Worm (Caenorhabditis elegans) whole organism, midembryonic: ENCODE measurements around the gene slcr-46.1.

Experiments
- klf-2 ChIP-seq: fragments of 200-800 bp; sonication (Bioruptor generic); conservative IDR thresholded peaks from 2 replicates; pipeline ENCODE4 v1.3.6; 2022; ENCODE audit warnings: missing genetic modification reagents, missing genetic modification characterization, missing compliant biosample characterization
- ztf-29 ChIP-seq: fragments of 200-800 bp; sonication (Bioruptor generic); IDR thresholded peaks from 2 replicates; pipeline ENCODE4 v1.3.6; 2022; ENCODE audit warnings: missing genetic modification reagents, missing genetic modification characterization, missing compliant biosample characterization

DNA sequence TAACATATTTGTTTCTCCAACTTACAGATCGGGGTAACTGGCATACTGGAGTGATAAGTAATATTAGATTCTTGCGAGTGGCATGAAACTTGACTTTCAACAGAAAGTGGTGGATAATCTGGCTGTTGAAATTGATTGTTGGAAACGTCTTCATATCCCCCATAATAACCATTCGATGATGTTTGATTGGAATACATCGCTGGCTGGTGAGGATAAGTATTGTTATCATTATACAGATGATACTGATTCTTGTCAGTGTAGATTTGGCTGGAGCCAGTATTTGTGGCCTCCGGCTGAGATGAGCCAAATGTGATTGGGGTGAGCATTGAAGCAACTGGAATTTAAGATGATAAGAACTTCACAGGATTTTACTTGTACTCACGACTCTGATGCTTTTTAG lies 17.1 kb upstream of the slcr-46.1 start:
- TF ChIP-seq ztf-29 (GFP tag; lab: Robert Waterston, UW) (no peak), klf-2 (GFP tag; lab: Robert Waterston, UW) (no peak)
